Fruit fly (Drosophila melanogaster) Kc167 (cell line): ENCODE data around the gene Vps2.

Source experiments
- h ChIP-seq: fragments of >200 bp; optimal IDR thresholded peaks from 3 replicates; lab custom pipeline; 2018; ENCODE audit warnings: missing external identifiers
- psq ChIP-seq: fragments of >200 bp; optimal IDR thresholded peaks from 2 replicates; lab custom pipeline; 2017; ENCODE audit warnings: missing external identifiers

DNA sequence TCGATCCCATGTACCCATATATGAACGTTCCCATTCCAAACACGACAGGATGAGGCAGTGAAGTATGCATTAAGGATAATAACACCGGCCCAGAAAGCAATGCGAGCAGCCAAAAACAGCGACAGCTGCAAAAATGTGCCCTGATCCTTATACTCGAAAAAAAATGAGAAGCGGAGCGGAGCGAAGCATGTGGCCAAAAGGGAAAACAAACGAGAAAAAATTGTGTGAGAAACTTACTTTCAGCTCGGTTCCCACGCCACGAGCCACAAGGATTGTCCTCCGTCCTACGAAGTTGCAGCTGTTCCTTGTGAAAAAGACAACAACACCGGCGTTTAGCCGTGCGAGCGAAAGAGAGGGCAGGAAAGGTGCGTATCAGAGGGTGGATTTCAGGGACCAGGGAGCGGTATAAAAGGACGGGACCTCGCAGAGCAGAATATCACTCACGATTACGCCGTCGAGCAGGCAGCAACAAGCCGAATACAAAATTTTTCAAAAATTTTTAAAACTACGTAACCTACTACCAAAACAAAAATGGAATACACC is 12.8 kb upstream of the Vps2 start:
- TF ChIP-seq h (lab: Kevin White, UChicago) (no peak), psq (no peak)
